Worm (Caenorhabditis elegans) whole organism, young adult: ENCODE results near the gene K03B4.8.

Experiments used
- F57C9.4 ChIP-seq: sonication (generic microtip); optimal IDR thresholded peaks from 2 replicates; lab custom pipeline; 2017; ENCODE audit warnings: mild to moderate bottlenecking, missing genetic modification characterization, missing compliant biosample characterization
- Y79H2A.3 ChIP-seq: fragments of 200-800 bp; sonication (Bioruptor generic); conservative IDR thresholded peaks from 2 replicates; pipeline ENCODE4 v1.3.6; 2022; ENCODE audit warnings: missing genetic modification reagents, missing genetic modification characterization, missing compliant biosample characterization
- aptf-3 ChIP-seq: fragments of 200-800 bp; sonication (Bioruptor generic); IDR thresholded peaks from 2 replicates; pipeline ENCODE4 v1.3.6; 2022; ENCODE audit warnings: missing genetic modification characterization, missing compliant biosample characterization
- lin-35 ChIP-seq, 3 experiments: fragments of 150-350 bp in 2 of 3; sonication (generic microtip) in 1 of 3; optimal IDR thresholded peaks; 2 replicates each; lab custom pipeline; 2014 to 2018; ENCODE audit warnings: missing biosample characterization in 3 of 3, missing genetic modification characterization in 3 of 3, missing genetic modification reagents in 3 of 3
- nfya-1 ChIP-seq: sonication (generic microtip); optimal IDR thresholded peaks from 2 replicates; lab custom pipeline; 2017; ENCODE audit warnings: antibody characterized with exemption, missing compliant biosample characterization, missing genetic modification characterization, borderline replicate concordance; ENCODE audit not compliant: insufficient read depth
- snpc-1.3 ChIP-seq: sonication (generic microtip); optimal IDR thresholded peaks from 2 replicates; lab custom pipeline; 2017; ENCODE audit warnings: missing genetic modification characterization, mild to moderate bottlenecking, missing compliant biosample characterization, antibody characterized with exemption, moderate library complexity, missing genotype, missing genetic modification reagents; ENCODE audit not compliant: insufficient read depth
- ztf-26 ChIP-seq: sonication (generic microtip); optimal IDR thresholded peaks from 2 replicates; lab custom pipeline; 2017; ENCODE audit warnings: missing genetic modification characterization, missing compliant biosample characterization

- TF ChIP-seq aptf-3 (GFP tag; lab: Robert Waterston, UW) = no peak
- no peak for TF ChIP-seq lin-35 (GFP tag; optimal IDR thresholded peaks at IDR 0.05; lab: Kevin White, UChicago)
- no peak for TF ChIP-seq Y79H2A.3 (GFP tag; lab: Robert Waterston, UW)
- TF ChIP-seq nfya-1 = no peak
- no peak for TF ChIP-seq ztf-26
- no peak for TF ChIP-seq F57C9.4 (tag; lab: Kevin White, UChicago)
- no peak for TF ChIP-seq snpc-1.3 (tag; lab: Kevin White, UChicago)
Observed at ce11 chrV:4640501-4641150, 33.8 kb downstream of the K03B4.8 start.
